Worm (Caenorhabditis elegans) whole organism, late embryonic: ENCODE results near the gene M6.4.

Experiments used
- K02D7.2 ChIP-seq: sonication (generic microtip); optimal IDR thresholded peaks from 2 replicates; lab custom pipeline; 2017; ENCODE audit warnings: mild to moderate bottlenecking, missing genetic modification characterization, missing compliant biosample characterization
- ama-1 ChIP-seq: fragments of 150-350 bp; optimal IDR thresholded peaks from 2 replicates; lab custom pipeline; 2014
- ceh-9 ChIP-seq: sonication (generic microtip); optimal IDR thresholded peaks from 2 replicates; lab custom pipeline; 2016; ENCODE audit warnings: mild to moderate bottlenecking, missing genetic modification characterization, inconsistent platforms, missing compliant biosample characterization
- dve-1 ChIP-seq: sonication (generic microtip); optimal IDR thresholded peaks from 2 replicates; lab custom pipeline; 2017; ENCODE audit warnings: antibody characterized with exemption, mild to moderate bottlenecking, missing genetic modification characterization, missing compliant biosample characterization
- elt-2 ChIP-seq: sonication (generic microtip); optimal IDR thresholded peaks from 2 replicates; lab custom pipeline; 2016; ENCODE audit warnings: missing genetic modification reagents, missing genetic modification characterization, missing compliant biosample characterization
- gmeb-2 ChIP-seq: sonication (generic microtip); optimal IDR thresholded peaks from 2 replicates; lab custom pipeline; 2016; ENCODE audit warnings: missing genetic modification characterization, inconsistent platforms, missing compliant biosample characterization
- lin-11 ChIP-seq: fragments of 200-800 bp; sonication (Bioruptor generic); optimal IDR thresholded peaks from 2 replicates; lab custom pipeline; 2018; ENCODE audit warnings: mild to moderate bottlenecking, missing genetic modification characterization, missing compliant biosample characterization
- pqm-1 ChIP-seq: sonication (generic microtip); optimal IDR thresholded peaks from 2 replicates; lab custom pipeline; 2016; ENCODE audit warnings: missing genetic modification characterization, missing compliant biosample characterization

ce11 chrX:680920-681319 lies 51.9 kb downstream of the M6.4 start, which contains the start of gene T19D7.7:
- no peak for TF ChIP-seq dve-1 (tag; lab: Kevin White, UChicago)
- no peak for TF ChIP-seq lin-11 (tag; lab: Kevin White, UChicago)
- TF ChIP-seq ama-1 (lab: Kevin White, UChicago), result no peak
- no peak for TF ChIP-seq pqm-1 (tag; lab: Kevin White, UChicago)
- no peak for TF ChIP-seq ceh-9
- TF ChIP-seq K02D7.2 (tag; lab: Kevin White, UChicago), result no peak
- TF ChIP-seq gmeb-2 (tag; lab: Kevin White, UChicago), result no peak
- no peak for TF ChIP-seq elt-2 (tag; lab: Kevin White, UChicago)
